Fruit fly (Drosophila melanogaster): ENCODE results near the gene CG6179.

- TF ChIP-seq Hr39 (GFP tag; optimal IDR thresholded peaks at IDR 0.05) (no peak), Sox102F (GFP tag; optimal IDR thresholded peaks at IDR 0.05) (no peak), Hr4 (GFP tag; optimal IDR thresholded peaks at IDR 0.05) (no peak), pdm3 (GFP tag; optimal IDR thresholded peaks at IDR 0.05) (no peak), spab (GFP tag; optimal IDR thresholded peaks at IDR 0.05) (no peak), OdsH (GFP tag; optimal IDR thresholded peaks at IDR 0.05) (no peak), CG16779 (tag; optimal IDR thresholded peaks at IDR 0.05) (no peak), ss (GFP tag; optimal IDR thresholded peaks at IDR 0.05) (no peak), Met (GFP tag; optimal IDR thresholded peaks at IDR 0.05) (no peak), dsx (GFP tag; optimal IDR thresholded peaks at IDR 0.05; ENCODE audit: poor library complexity, severe bottlenecking) (no peak), CG6276 (GFP tag; optimal IDR thresholded peaks at IDR 0.05) (no peak), CG4318 (GFP tag; optimal IDR thresholded peaks at IDR 0.05) (no peak), CG34406 (GFP tag; optimal IDR thresholded peaks at IDR 0.05) (no peak)
Measured at dm6 chrX:18386784-18387183, 6.9 kb downstream of the CG6179 start, which contains the start of gene Tsf1.
